Worm (Caenorhabditis elegans): ENCODE results near the gene str-71.

str-71 gene

ce11 chrV:15442384-15442783 is 16.6 kb downstream of the str-71 start:
- no peak for TF ChIP-seq snpc-3.4 (tag; optimal IDR thresholded peaks at IDR 0.05)
- no peak for TF ChIP-seq F23B12.7 (tag; optimal IDR thresholded peaks at IDR 0.05; ENCODE audit: insufficient read depth)
- TF ChIP-seq lin-26 (GFP tag; IDR thresholded peaks at IDR 0.05), result no peak
- no peak for TF ChIP-seq Y53G8AR.9 (GFP tag; conservative IDR thresholded peaks at IDR 0.05)
- no peak for TF ChIP-seq lin-54 (GFP tag; optimal IDR thresholded peaks at IDR 0.05)
- no peak for TF ChIP-seq hrde-1 (tag; optimal IDR thresholded peaks at IDR 0.05; ENCODE audit: borderline replicate concordance)
- TF ChIP-seq D2030.7 (GFP tag; IDR thresholded peaks at IDR 0.05), result no peak
- TF ChIP-seq ama-1 (optimal IDR thresholded peaks at IDR 0.05), result no peak
- no peak for TF ChIP-seq ama-1 (GFP tag; optimal IDR thresholded peaks at IDR 0.05)
- no peak for TF ChIP-seq hmg-20 (GFP tag; IDR thresholded peaks at IDR 0.05)
- TF ChIP-seq F22D6.2 (tag; optimal IDR thresholded peaks at IDR 0.05), result no peak
- TF ChIP-seq egl-18 (GFP tag; IDR thresholded peaks at IDR 0.05), result no peak
- TF ChIP-seq F37B4.10 (GFP tag; IDR thresholded peaks at IDR 0.05), result no peak

ce11 chrV:15436133-15436532 is 22.9 kb downstream of the str-71 start:
- TF ChIP-seq fkh-3 (tag; optimal IDR thresholded peaks at IDR 0.05) (no peak), nhr-80 (tag; optimal IDR thresholded peaks at IDR 0.05) (peak; percentile 84)

- no peak for TF ChIP-seq F10E7.11 (tag; optimal IDR thresholded peaks at IDR 0.05)
- no peak for TF ChIP-seq madf-8 (GFP tag; conservative IDR thresholded peaks at IDR 0.05)
- no peak for TF ChIP-seq hlh-12 (tag; optimal IDR thresholded peaks at IDR 0.05)
Measured at ce11 chrV:15434647-15435046, 24.3 kb downstream of the str-71 start.

- 0 out of 2 replicates have a peak, but pooled peaks have one; percentile 57 for TF ChIP-seq cebp-2 (GFP tag; IDR thresholded peaks at IDR 0.05)
- peak; percentile 35; the same call in 1 of the 2 replicates for TF ChIP-seq hsf-1 (GFP tag; IDR thresholded peaks at IDR 0.05)
- peak; percentile 88; the same call in 1 of the 2 replicates for TF ChIP-seq nhr-120 (GFP tag; IDR thresholded peaks at IDR 0.05)
- peak; percentile 18; the same call in 1 of the 2 replicates for TF ChIP-seq aptf-2 (GFP tag; conservative IDR thresholded peaks at IDR 0.05)
- TF ChIP-seq egl-18 (GFP tag; IDR thresholded peaks at IDR 0.05), result peak; percentile 72; the same call in 1 of the 2 replicates
- TF ChIP-seq madf-8 (GFP tag; conservative IDR thresholded peaks at IDR 0.05), result peak; percentile 38; the same call in 1 of the 2 replicates
Measured at ce11 chrV:15433654-15434053, 25.3 kb downstream of the str-71 start.

ce11 chrV:15432457-15432856 is 26.5 kb downstream of the str-71 start, which contains the start of gene T26H5.8:
Gene T26H5.8 (minus strand): TSS chrV:15432726.
- TF ChIP-seq bed-1 (GFP tag; IDR thresholded peaks at IDR 0.05) (no peak), B0035.1 (tag; optimal IDR thresholded peaks at IDR 0.05) (no peak), K12H6.12 (tag; optimal IDR thresholded peaks at IDR 0.05) (no peak), nhr-80 (tag; optimal IDR thresholded peaks at IDR 0.05) (no peak), sptf-2 (GFP tag; optimal IDR thresholded peaks at IDR 0.05) (no peak), ceh-100 (GFP tag; IDR thresholded peaks at IDR 0.05) (no peak), T26A5.8 (tag; optimal IDR thresholded peaks at IDR 0.05) (no peak), snpc-1.1 (tag; optimal IDR thresholded peaks at IDR 0.05; ENCODE audit: insufficient read depth) (no peak), F39B2.1 (GFP tag; IDR thresholded peaks at IDR 0.05) (no peak), dpl-1 (GFP tag; optimal IDR thresholded peaks at IDR 0.05) (no peak), nhr-120 (GFP tag; IDR thresholded peaks at IDR 0.05) (no peak), madf-6 (GFP tag; IDR thresholded peaks at IDR 0.05) (no peak), F55B11.4 (tag; optimal IDR thresholded peaks at IDR 0.05; ENCODE audit: borderline replicate concordance, insufficient read depth) (no peak), ceh-79 (tag; optimal IDR thresholded peaks at IDR 0.05) (no peak), unc-62 (GFP tag; optimal IDR thresholded peaks at IDR 0.05) (no peak), zim-3 (tag; optimal IDR thresholded peaks at IDR 0.05) (no peak), ceh-27 (GFP tag; optimal IDR thresholded peaks at IDR 0.05) (no peak), madf-8 (GFP tag; conservative IDR thresholded peaks at IDR 0.05) (no peak), snpc-1.3 (tag; optimal IDR thresholded peaks at IDR 0.05; ENCODE audit: insufficient read depth) (no peak), hmg-1.2 (GFP tag; IDR thresholded peaks at IDR 0.05) (no peak)

All from whole organism, young adult.